Fruit fly (Drosophila melanogaster): Measurements from ENCODE around the gene CG8952.

DNA sequence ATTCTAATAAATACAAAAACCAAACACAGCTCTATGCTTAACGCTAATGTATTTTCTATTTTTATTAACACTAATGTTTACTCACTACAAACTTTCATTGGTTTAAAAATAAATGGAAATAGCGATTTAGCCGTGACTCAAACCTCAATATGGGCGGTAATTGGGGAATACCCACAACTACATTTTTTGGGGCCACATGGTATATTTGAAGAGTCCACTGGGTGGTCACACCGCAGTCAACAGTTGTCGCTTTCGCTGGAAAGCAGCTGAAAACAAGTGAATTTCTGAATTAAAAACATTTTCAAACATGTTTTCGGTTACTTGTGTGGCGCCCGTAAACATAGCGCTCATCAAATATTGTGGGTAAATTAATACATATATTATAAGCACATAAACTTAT is 17.3 kb downstream of the CG8952 start, which contains the start of gene Mvd:
- no peak for TF ChIP-seq psq (GFP tag; optimal IDR thresholded peaks at IDR 0.05)
- no peak for TF ChIP-seq Dfd (GFP tag; optimal IDR thresholded peaks at IDR 0.05)
- TF ChIP-seq sage (GFP tag; optimal IDR thresholded peaks at IDR 0.05), result no peak
- TF ChIP-seq lola (GFP tag; optimal IDR thresholded peaks at IDR 0.05), result no peak
- TF ChIP-seq rgr (GFP tag; optimal IDR thresholded peaks at IDR 0.05), result no peak
- no peak for TF ChIP-seq OdsH (GFP tag; optimal IDR thresholded peaks at IDR 0.05)
- TF ChIP-seq Rel (GFP tag; optimal IDR thresholded peaks at IDR 0.05), result no peak
- peak; percentile 99 for TF ChIP-seq Rel (tag; optimal IDR thresholded peaks at IDR 0.05)
- no peak for TF ChIP-seq CrebA (GFP tag; optimal IDR thresholded peaks at IDR 0.05; ENCODE audit: borderline replicate concordance)
- no peak for TF ChIP-seq foxo (GFP tag; optimal IDR thresholded peaks at IDR 0.05)
- TF ChIP-seq jim (GFP tag; optimal IDR thresholded peaks at IDR 0.05), result no peak
